Worm (Caenorhabditis elegans): ENCODE data around the gene F38B6.6.

The F38B6.6 gene

DNA sequence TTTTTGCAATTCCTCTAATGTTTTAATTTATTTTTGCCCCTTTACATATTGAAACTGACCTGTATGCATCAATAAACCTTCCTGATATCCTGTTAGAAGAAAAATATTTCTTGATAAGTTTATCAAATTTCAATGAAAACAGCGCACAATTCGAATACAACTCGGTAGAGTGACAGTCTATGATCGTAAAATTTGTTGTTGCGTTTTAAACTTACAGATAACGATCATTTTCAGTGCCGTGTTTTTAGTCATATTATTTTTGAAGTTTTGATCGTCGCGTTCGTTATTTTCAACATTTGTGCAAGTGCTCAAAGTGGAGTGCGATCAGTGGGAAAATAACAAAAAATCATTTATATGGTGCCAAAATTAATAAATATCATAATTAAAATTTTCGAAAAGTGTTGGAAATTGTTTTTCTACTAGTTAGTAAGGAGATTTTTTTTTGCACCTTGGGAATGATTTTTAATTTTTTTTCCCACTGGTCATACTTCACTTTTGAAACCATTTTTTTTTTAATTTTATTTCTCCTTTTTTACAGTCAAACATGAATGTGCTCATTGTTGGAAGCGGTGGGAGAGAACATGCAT is 15.5 kb downstream of the F38B6.6 start, which contains the start of gene F38B6.4:
TSS of gene F38B6.4 (plus strand) at position 537 of the 587 bp plus-strand sequence.
- no peak for TF ChIP-seq ceh-14 (tag; optimal IDR thresholded peaks at IDR 0.05)
- no peak for TF ChIP-seq F13H6.1 (tag; optimal IDR thresholded peaks at IDR 0.05)
- TF ChIP-seq hlh-6 (tag; optimal IDR thresholded peaks at IDR 0.05) = no peak
- no peak for TF ChIP-seq ceh-2 (tag; optimal IDR thresholded peaks at IDR 0.05)
- no peak for TF ChIP-seq hlh-30 (tag; optimal IDR thresholded peaks at IDR 0.05; ENCODE audit: insufficient read depth)
- TF ChIP-seq nfya-1 (tag; optimal IDR thresholded peaks at IDR 0.05) = no peak
- TF ChIP-seq unc-3 (GFP tag; conservative IDR thresholded peaks at IDR 0.05) = no peak
- TF ChIP-seq unc-3 (tag; optimal IDR thresholded peaks at IDR 0.05) = no peak

DNA sequence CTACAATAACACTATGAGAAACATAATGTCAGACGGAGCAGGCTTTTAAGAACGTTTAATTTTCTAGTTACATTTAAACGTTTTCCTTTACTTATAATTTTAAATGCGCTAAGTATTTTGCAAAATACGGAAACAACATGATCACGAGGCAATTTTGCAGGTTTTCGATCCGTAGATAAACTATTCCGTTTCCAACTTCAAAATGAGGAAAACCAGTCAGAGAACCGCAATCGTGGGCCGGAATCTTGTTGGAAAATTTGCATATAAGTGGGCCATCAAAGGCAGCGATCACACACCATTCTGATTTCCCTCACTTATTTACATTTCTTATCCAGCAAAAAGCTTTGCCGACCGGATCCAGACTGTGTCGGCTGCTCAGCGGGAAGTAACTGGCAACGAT is 17.4 kb downstream of the F38B6.6 start, which contains the start of gene col-172:
TSS of gene col-172 (plus strand) at position 301 of the 400 bp plus-strand sequence.
- no peak for TF ChIP-seq ceh-18 (tag; optimal IDR thresholded peaks at IDR 0.05)
- TF ChIP-seq ceh-6 (GFP tag; optimal IDR thresholded peaks at IDR 0.05) = no peak
- TF ChIP-seq dve-1 (tag; optimal IDR thresholded peaks at IDR 0.05) = no peak
- TF ChIP-seq unc-55 (GFP tag; optimal IDR thresholded peaks at IDR 0.05) = no peak
- no peak for TF ChIP-seq K09A11.1 (tag; optimal IDR thresholded peaks at IDR 0.05; ENCODE audit: insufficient read depth)
- no peak for TF ChIP-seq dmd-4 (tag; optimal IDR thresholded peaks at IDR 0.05; ENCODE audit: borderline replicate concordance)
- TF ChIP-seq ceh-31 (tag; optimal IDR thresholded peaks at IDR 0.05) = no peak
- TF ChIP-seq hlh-8 (tag; optimal IDR thresholded peaks at IDR 0.05) = no peak
- no peak for TF ChIP-seq ceh-22 (tag; optimal IDR thresholded peaks at IDR 0.05)
- TF ChIP-seq ceh-34 (tag; optimal IDR thresholded peaks at IDR 0.05) = no peak
- TF ChIP-seq pag-3 (tag; optimal IDR thresholded peaks at IDR 0.05; ENCODE audit: borderline replicate concordance) = no peak
- TF ChIP-seq eyg-1 (tag; optimal IDR thresholded peaks at IDR 0.05) = no peak
- TF ChIP-seq tbx-2 (tag; optimal IDR thresholded peaks at IDR 0.05) = no peak
- TF ChIP-seq ceh-48 (tag; optimal IDR thresholded peaks at IDR 0.05) = no peak
- no peak for TF ChIP-seq T23F11.4 (GFP tag; optimal IDR thresholded peaks at IDR 0.05)
- TF ChIP-seq sox-2 (GFP tag; IDR thresholded peaks at IDR 0.05) = no peak
- TF ChIP-seq che-1 (tag; optimal IDR thresholded peaks at IDR 0.05) = no peak
- TF ChIP-seq ceh-14 (tag; optimal IDR thresholded peaks at IDR 0.05) = no peak

DNA sequence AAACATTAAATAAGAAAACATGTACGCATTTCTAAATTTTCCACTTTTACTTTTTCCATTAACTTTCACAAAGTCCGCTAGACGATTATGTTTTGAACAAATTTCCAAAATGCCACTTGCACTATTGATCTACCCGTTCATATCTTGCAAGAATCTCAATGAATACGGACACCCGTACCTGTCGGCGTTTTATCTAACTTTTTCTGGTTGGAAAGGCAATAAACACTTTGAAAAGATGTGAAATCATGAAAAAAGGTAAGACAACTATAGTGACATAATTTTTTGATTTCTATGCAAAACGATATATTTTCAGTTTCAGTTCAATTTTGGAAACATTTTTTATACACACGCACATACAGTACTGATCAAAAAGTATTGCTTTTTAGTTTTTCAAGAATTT is 18.2 kb downstream of the F38B6.6 start:
- TF ChIP-seq C08G9.2 (tag; optimal IDR thresholded peaks at IDR 0.05) = no peak
- no peak for TF ChIP-seq dve-1 (tag; optimal IDR thresholded peaks at IDR 0.05)
- no peak for TF ChIP-seq lin-11 (tag; optimal IDR thresholded peaks at IDR 0.05)
- no peak for TF ChIP-seq rnt-1 (tag; optimal IDR thresholded peaks at IDR 0.05)
- no peak for TF ChIP-seq ceh-48 (tag; optimal IDR thresholded peaks at IDR 0.05)
- no peak for TF ChIP-seq ceh-34 (tag; optimal IDR thresholded peaks at IDR 0.05)
- no peak for TF ChIP-seq ets-4 (tag; optimal IDR thresholded peaks at IDR 0.05)
- no peak for TF ChIP-seq ceh-18 (tag; optimal IDR thresholded peaks at IDR 0.05)
- no peak for TF ChIP-seq syd-9 (tag; optimal IDR thresholded peaks at IDR 0.05)
- TF ChIP-seq ceh-6 (GFP tag; optimal IDR thresholded peaks at IDR 0.05) = no peak
- no peak for TF ChIP-seq tbx-7 (tag; optimal IDR thresholded peaks at IDR 0.05)
- no peak for TF ChIP-seq pax-1 (tag; optimal IDR thresholded peaks at IDR 0.05)

DNA sequence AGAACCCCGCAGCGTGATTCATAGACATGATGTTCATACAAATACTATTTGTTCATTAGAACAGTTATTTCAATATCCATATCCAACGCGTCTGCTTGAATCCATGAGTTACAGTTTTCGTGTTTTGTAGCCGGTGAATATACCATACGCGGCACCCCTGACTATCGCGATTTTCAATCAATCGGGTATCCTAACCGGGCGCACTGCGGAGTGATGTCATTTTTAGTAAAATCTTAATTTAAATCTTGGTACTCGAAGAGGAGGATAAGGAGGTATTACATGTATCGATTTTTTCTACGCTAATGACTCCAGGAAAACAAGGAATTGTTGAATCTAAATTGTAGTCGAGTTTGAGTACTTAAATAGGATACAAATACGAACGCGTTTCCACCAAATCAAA is 20.5 kb downstream of the F38B6.6 start:
- TF ChIP-seq ceh-45 (GFP tag; IDR thresholded peaks at IDR 0.05) = no peak
- TF ChIP-seq elt-2 (tag; optimal IDR thresholded peaks at IDR 0.05) = no peak
- no peak for TF ChIP-seq hlh-15 (tag; optimal IDR thresholded peaks at IDR 0.05)
- TF ChIP-seq ceh-9 (tag; optimal IDR thresholded peaks at IDR 0.05) = no peak
- TF ChIP-seq sox-2 (GFP tag; IDR thresholded peaks at IDR 0.05) = no peak
- TF ChIP-seq fkh-6 (tag; optimal IDR thresholded peaks at IDR 0.05) = no peak
- TF ChIP-seq gmeb-2 (tag; optimal IDR thresholded peaks at IDR 0.05) = no peak
- no peak for TF ChIP-seq ceh-24 (tag; optimal IDR thresholded peaks at IDR 0.05)
- no peak for TF ChIP-seq ceh-6 (GFP tag; optimal IDR thresholded peaks at IDR 0.05)
- TF ChIP-seq hlh-6 (tag; optimal IDR thresholded peaks at IDR 0.05) = no peak
- no peak for TF ChIP-seq ref-2 (tag; optimal IDR thresholded peaks at IDR 0.05)
- TF ChIP-seq pax-1 (tag; optimal IDR thresholded peaks at IDR 0.05) = no peak
- no peak for TF ChIP-seq Y22D7AL.16 (tag; optimal IDR thresholded peaks at IDR 0.05)
- no peak for TF ChIP-seq che-1 (tag; optimal IDR thresholded peaks at IDR 0.05)
- no peak for TF ChIP-seq pat-9 (tag; optimal IDR thresholded peaks at IDR 0.05)
- no peak for TF ChIP-seq ztf-16 (tag; optimal IDR thresholded peaks at IDR 0.05)
- TF ChIP-seq K09A11.1 (tag; optimal IDR thresholded peaks at IDR 0.05; ENCODE audit: insufficient read depth) = no peak
- TF ChIP-seq ama-1 (optimal IDR thresholded peaks at IDR 0.05) = no peak

Data from whole organism, late embryonic.